Fruit fly (Drosophila melanogaster) whole organism, embryonic: ENCODE data around the gene CG31100.

ENCODE experiments used
- B-H1 ChIP-seq: fragments of 200-800 bp; sonication (Bioruptor generic); IDR thresholded peaks from 3 replicates; pipeline ENCODE4 v1.3.6; 2022; ENCODE audit warnings: missing biosample characterization, missing genetic modification characterization
- CG10274 ChIP-seq: fragments of 200-800 bp; sonication (Bioruptor generic); optimal IDR thresholded peaks from 3 replicates; lab custom pipeline; 2017; ENCODE audit warnings: missing biosample characterization, mild to moderate bottlenecking, missing genetic modification characterization
- CG10366 ChIP-seq: fragments of 200-800 bp; sonication (Bioruptor generic); IDR thresholded peaks from 2 replicates; pipeline ENCODE4 v1.3.6; 2022; ENCODE audit warnings: missing biosample characterization, missing genetic modification characterization
- CG10565 ChIP-seq: fragments of 200-800 bp; sonication (Bioruptor generic); optimal IDR thresholded peaks from 3 replicates; lab custom pipeline; 2016; ENCODE audit warnings: missing biosample characterization, mild to moderate bottlenecking, missing genetic modification characterization
- CG11085 ChIP-seq: fragments of 200-800 bp; sonication (Bioruptor generic); IDR thresholded peaks from 2 replicates; pipeline ENCODE4 v1.3.6; 2022; ENCODE audit warnings: missing biosample characterization, missing genetic modification characterization
- CG11456 ChIP-seq: fragments of 200-800 bp; sonication (Bioruptor generic); IDR thresholded peaks from 3 replicates; pipeline ENCODE4 v1.3.6; 2022; ENCODE audit warnings: missing biosample characterization, missing genetic modification characterization
- CG11560 ChIP-seq: fragments of 200-800 bp; sonication (Bioruptor generic); IDR thresholded peaks from 3 replicates; pipeline ENCODE4 v1.3.6; 2022; ENCODE audit warnings: missing biosample characterization, missing genetic modification characterization
- CG11695 ChIP-seq: fragments of 200-800 bp; sonication (Bioruptor generic); IDR thresholded peaks from 3 replicates; pipeline ENCODE4 v1.3.6; 2022; ENCODE audit warnings: missing biosample characterization, missing genetic modification characterization
- CG11723 ChIP-seq: fragments of 200-800 bp; sonication (Bioruptor generic); optimal IDR thresholded peaks from 2 replicates; lab custom pipeline; 2017; ENCODE audit warnings: missing biosample characterization, mild to moderate bottlenecking, missing genetic modification characterization
- CG12659 ChIP-seq: fragments of 200-800 bp; sonication (Bioruptor generic); optimal IDR thresholded peaks from 3 replicates; lab custom pipeline; 2017; ENCODE audit warnings: mild to moderate bottlenecking, missing biosample characterization, missing genetic modification reagents, missing genetic modification characterization
- CG13894 ChIP-seq: fragments of 200-800 bp; sonication (Bioruptor generic); optimal IDR thresholded peaks from 3 replicates; lab custom pipeline; 2018; ENCODE audit warnings: missing biosample characterization, mild to moderate bottlenecking, missing genetic modification characterization, moderate library complexity
- CG14667 ChIP-seq: fragments of 200-800 bp; sonication (Bioruptor generic); IDR thresholded peaks from 2 replicates; pipeline ENCODE4 v1.3.6; 2022; ENCODE audit warnings: missing biosample characterization, missing genetic modification characterization
- CG14710 ChIP-seq: fragments of 200-800 bp; sonication (Bioruptor generic); optimal IDR thresholded peaks from 3 replicates; lab custom pipeline; 2019; ENCODE audit warnings: missing biosample characterization, mild to moderate bottlenecking, missing genetic modification characterization, moderate library complexity
- CG15514 ChIP-seq: fragments of 200-800 bp; sonication (Bioruptor generic); optimal IDR thresholded peaks from 3 replicates; lab custom pipeline; 2017; ENCODE audit warnings: missing biosample characterization, missing genetic modification characterization, mild to moderate bottlenecking, moderate library complexity, missing genetic modification reagents
- CG17359 ChIP-seq: fragments of 200-800 bp; sonication (Bioruptor generic); optimal IDR thresholded peaks from 3 replicates; lab custom pipeline; 2018; ENCODE audit warnings: missing biosample characterization, mild to moderate bottlenecking, missing genetic modification characterization, moderate library complexity
- CG17912 ChIP-seq: fragments of 200-800 bp; sonication (Bioruptor generic); optimal IDR thresholded peaks from 2 replicates; lab custom pipeline; 2018; ENCODE audit warnings: missing biosample characterization, mild to moderate bottlenecking, missing genetic modification characterization
- CG2116 ChIP-seq: fragments of 200-800 bp; sonication (Bioruptor generic); optimal IDR thresholded peaks from 3 replicates; lab custom pipeline; 2018; ENCODE audit warnings: missing biosample characterization, mild to moderate bottlenecking, missing genetic modification characterization
- CG3847 ChIP-seq: fragments of 200-800 bp; sonication (Bioruptor generic); IDR thresholded peaks from 2 replicates; pipeline ENCODE4 v1.3.6; 2022; ENCODE audit warnings: missing biosample characterization, missing genetic modification characterization
- CG7839 ChIP-seq: fragments of 200-800 bp; sonication (Bioruptor generic); optimal IDR thresholded peaks from 3 replicates; lab custom pipeline; 2018; ENCODE audit warnings: missing biosample characterization, mild to moderate bottlenecking, missing genetic modification characterization, moderate library complexity
- CoRest ChIP-seq: fragments of 200-800 bp; sonication (Bioruptor generic); optimal IDR thresholded peaks from 3 replicates; lab custom pipeline; 2018; ENCODE audit warnings: missing biosample characterization, mild to moderate bottlenecking, missing genetic modification characterization, moderate library complexity
- Deaf1 ChIP-seq: fragments of 200-800 bp; optimal IDR thresholded peaks from 3 replicates; lab custom pipeline; 2019; ENCODE audit warnings: missing biosample characterization, mild to moderate bottlenecking, missing genetic modification characterization, moderate library complexity
- Dref ChIP-seq: fragments of 200-800 bp; sonication (Bioruptor generic); IDR thresholded peaks from 2 replicates; pipeline ENCODE4 v1.3.6; 2022; ENCODE audit warnings: missing biosample characterization, missing genetic modification characterization
- E2f2 ChIP-seq: fragments of 200-800 bp; sonication (Bioruptor generic); IDR thresholded peaks from 2 replicates; pipeline ENCODE4 v1.3.6; 2022; ENCODE audit warnings: missing biosample characterization, missing genetic modification characterization
- Fer1 ChIP-seq: fragments of 200-800 bp; sonication (Bioruptor generic); optimal IDR thresholded peaks from 2 replicates; lab custom pipeline; 2017; ENCODE audit warnings: missing biosample characterization, mild to moderate bottlenecking, missing genetic modification characterization
- HmgZ ChIP-seq: fragments of 200-800 bp; sonication (Bioruptor generic); optimal IDR thresholded peaks from 2 replicates; lab custom pipeline; 2018; ENCODE audit warnings: missing biosample characterization, mild to moderate bottlenecking, missing genetic modification characterization
- Hmx ChIP-seq: fragments of 200-800 bp; sonication (Bioruptor generic); optimal IDR thresholded peaks from 2 replicates; lab custom pipeline; 2016; ENCODE audit warnings: missing biosample characterization, missing genetic modification characterization
- Lpt ChIP-seq: fragments of >200 bp; optimal IDR thresholded peaks from 2 replicates; lab custom pipeline; 2018; ENCODE audit warnings: missing biosample characterization, missing genetic modification characterization
- MTF-1 ChIP-seq: fragments of 200-800 bp; sonication (Bioruptor generic); optimal IDR thresholded peaks from 2 replicates; lab custom pipeline; 2018; ENCODE audit warnings: missing biosample characterization, mild to moderate bottlenecking, missing genetic modification characterization, borderline replicate concordance
- Mes4 ChIP-seq: fragments of 200-800 bp; sonication (Bioruptor generic); optimal IDR thresholded peaks from 2 replicates; lab custom pipeline; 2016; ENCODE audit warnings: missing biosample characterization, missing genetic modification characterization
- NK7.1 ChIP-seq: fragments of 200-800 bp; sonication (Bioruptor generic); optimal IDR thresholded peaks from 3 replicates; lab custom pipeline; 2016; ENCODE audit warnings: missing biosample characterization, missing genetic modification characterization
- Nf-YC ChIP-seq: fragments of 200-800 bp; optimal IDR thresholded peaks from 3 replicates; lab custom pipeline; 2019; ENCODE audit warnings: missing biosample characterization, mild to moderate bottlenecking, missing genetic modification characterization, moderate library complexity
- Oli ChIP-seq: fragments of 200-800 bp; sonication (Bioruptor generic); optimal IDR thresholded peaks from 2 replicates; lab custom pipeline; 2018; ENCODE audit warnings: missing biosample characterization, mild to moderate bottlenecking, missing genetic modification characterization, moderate library complexity
- PHDP ChIP-seq: fragments of 200-800 bp; sonication (Bioruptor generic); optimal IDR thresholded peaks from 3 replicates; lab custom pipeline; 2018; ENCODE audit warnings: missing biosample characterization, mild to moderate bottlenecking, missing genetic modification characterization, moderate library complexity
- Sin3A ChIP-seq: fragments of >200 bp; optimal IDR thresholded peaks from 2 replicates; lab custom pipeline; 2018
- Spps ChIP-seq: fragments of 200-800 bp; sonication (Bioruptor generic); optimal IDR thresholded peaks from 2 replicates; lab custom pipeline; 2018; ENCODE audit warnings: missing biosample characterization, mild to moderate bottlenecking, missing genetic modification characterization
- Usf ChIP-seq: fragments of 200-800 bp; sonication (Bioruptor generic); optimal IDR thresholded peaks from 2 replicates; lab custom pipeline; 2017; ENCODE audit warnings: missing genotype, missing biosample characterization, missing genetic modification characterization
- al ChIP-seq: fragments of 200-800 bp; sonication (Bioruptor generic); IDR thresholded peaks from 2 replicates; pipeline ENCODE4 v1.3.6; 2022; ENCODE audit warnings: missing biosample characterization, missing genetic modification characterization
- ato ChIP-seq: fragments of 200-800 bp; sonication (Bioruptor generic); IDR thresholded peaks from 2 replicates; pipeline ENCODE4 v1.3.6; 2022; ENCODE audit warnings: missing biosample characterization, missing genetic modification characterization; ENCODE audit not compliant: partially characterized antibody
- bowl ChIP-seq: fragments of 200-800 bp; sonication (Bioruptor generic); IDR thresholded peaks from 2 replicates; pipeline ENCODE4 v1.3.6; 2022; ENCODE audit warnings: missing biosample characterization, missing genetic modification characterization
- ci ChIP-seq: fragments of 200-800 bp; sonication (Bioruptor generic); IDR thresholded peaks from 3 replicates; pipeline ENCODE4 v1.3.6; 2022; ENCODE audit warnings: missing biosample characterization, missing genetic modification characterization
- fd102C ChIP-seq: fragments of 200-800 bp; sonication (Bioruptor generic); optimal IDR thresholded peaks from 2 replicates; lab custom pipeline; 2018; ENCODE audit warnings: missing biosample characterization, mild to moderate bottlenecking, missing genetic modification characterization, moderate library complexity
- gem ChIP-seq: fragments of 200-800 bp; sonication (Bioruptor generic); optimal IDR thresholded peaks from 2 replicates; lab custom pipeline; 2019; ENCODE audit warnings: missing biosample characterization, mild to moderate bottlenecking, missing genetic modification characterization, moderate library complexity
- gfzf ChIP-seq: fragments of 200-800 bp; sonication (Bioruptor generic); optimal IDR thresholded peaks from 2 replicates; lab custom pipeline; 2016; ENCODE audit warnings: missing biosample characterization, mild to moderate bottlenecking, missing genetic modification characterization, moderate library complexity
- mam ChIP-seq: fragments of 200-800 bp; sonication (Bioruptor generic); optimal IDR thresholded peaks from 3 replicates; lab custom pipeline; 2016; ENCODE audit warnings: missing biosample characterization, missing genetic modification characterization
- p53 ChIP-seq: fragments of 200-800 bp; sonication (Bioruptor generic); optimal IDR thresholded peaks from 2 replicates; lab custom pipeline; 2016; ENCODE audit warnings: missing biosample characterization, missing genetic modification characterization
- prd ChIP-seq, 3 experiments: fragments of >200 bp in 2 of 3; fragments of 200-800 bp in 1 of 3; sonication (Bioruptor generic) in 1 of 3; optimal IDR thresholded peaks in 2 of 3; IDR thresholded peaks in 1 of 3; 2 replicates in 2 of 3; 3 replicates in 1 of 3; pipeline versions ENCODE4 v1.3.6 to Lab custom; 2017 to 2022; ENCODE audit warnings: missing biosample characterization in 1 of 3, missing genetic modification characterization in 1 of 3
- sna ChIP-seq: fragments of 200-800 bp; sonication (Bioruptor generic); IDR thresholded peaks from 2 replicates; pipeline ENCODE4 v1.3.6; 2022; ENCODE audit warnings: missing biosample characterization, missing genetic modification characterization; ENCODE audit not compliant: partially characterized antibody
- twi ChIP-seq: fragments of 200-800 bp; optimal IDR thresholded peaks from 2 replicates; lab custom pipeline; 2019; ENCODE audit warnings: missing biosample characterization, mild to moderate bottlenecking, missing genetic modification characterization, moderate library complexity
- usp ChIP-seq: fragments of >200 bp; optimal IDR thresholded peaks from 2 replicates; lab custom pipeline; 2017; ENCODE audit warnings: missing biosample characterization, missing genetic modification characterization
- wek ChIP-seq: fragments of 200-800 bp; sonication (Bioruptor generic); optimal IDR thresholded peaks from 3 replicates; lab custom pipeline; 2018; ENCODE audit warnings: missing biosample characterization, mild to moderate bottlenecking, missing genetic modification characterization, moderate library complexity

The CG31100 gene

DNA sequence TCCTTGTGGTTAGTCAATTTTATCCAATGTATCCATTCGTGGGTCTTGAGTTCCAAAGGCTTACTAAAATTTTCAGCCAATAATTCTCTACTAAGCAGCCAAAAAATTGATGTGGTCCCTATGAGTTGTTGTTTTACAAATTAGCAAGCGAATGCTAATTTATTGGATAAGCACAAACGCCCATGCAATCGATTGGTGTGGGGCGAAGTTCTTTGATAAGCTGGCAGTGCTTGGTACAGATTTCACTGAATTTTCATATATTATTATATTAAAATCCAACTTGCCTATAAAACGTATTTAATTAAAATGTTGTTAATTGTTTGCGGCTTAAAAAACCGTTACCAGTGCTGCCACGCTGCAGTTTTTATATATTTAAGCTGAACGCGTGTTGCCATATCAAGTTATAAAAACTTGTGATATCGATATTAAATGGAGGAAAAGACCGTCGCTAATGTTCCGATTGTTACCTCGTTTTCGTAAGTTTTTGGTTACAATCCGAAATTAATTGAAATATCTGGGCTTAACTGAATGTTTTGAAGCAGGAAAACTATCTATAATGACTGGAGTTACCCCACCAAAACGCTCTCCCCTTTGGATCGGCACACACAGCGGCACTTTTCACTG is at the start of gene CG31100, which contains the start of gene CG11980 (continued):
- no peak for TF ChIP-seq CG11695 (GFP tag; lab: Robert Waterston, UW)
- no peak for TF ChIP-seq al (GFP tag; lab: Robert Waterston, UW)
- TF ChIP-seq CG11560 (tag; lab: Robert Waterston, UW): no peak
- TF ChIP-seq Fer1 (GFP tag; lab: Kevin White, UChicago): peak; percentile 17
- TF ChIP-seq NK7.1: no peak
- no peak for TF ChIP-seq MTF-1 (GFP tag; lab: Kevin White, UChicago)
- no peak for TF ChIP-seq Usf (GFP tag; lab: Kevin White, UChicago)
- TF ChIP-seq CG2116 (GFP tag; lab: Kevin White, UChicago): peak; percentile 62
- TF ChIP-seq B-H1 (GFP tag; lab: Robert Waterston, UW): no peak
- peak; percentile 13 for TF ChIP-seq Sin3A (lab: Kevin White, UChicago)
- no peak for TF ChIP-seq mam (GFP tag; lab: Kevin White, UChicago)
- no peak for TF ChIP-seq p53 (GFP tag; lab: Kevin White, UChicago)
- no peak for TF ChIP-seq CG10274 (GFP tag; lab: Kevin White, UChicago)
- no peak for TF ChIP-seq CG7839 (tag; lab: Kevin White, UChicago)
- peak; percentile 61 for TF ChIP-seq CG12659 (GFP tag; lab: Kevin White, UChicago)
- peak; percentile 16 for TF ChIP-seq PHDP (tag; lab: Kevin White, UChicago)
- TF ChIP-seq bowl (GFP tag; lab: Robert Waterston, UW): no peak
- TF ChIP-seq CG17359: no peak
- TF ChIP-seq ato (GFP tag; lab: Robert Waterston, UW): 0 out of 2 replicates have a peak, but pooled peaks have one; percentile 39
- TF ChIP-seq Lpt (GFP tag; lab: Kevin White, UChicago): no peak
- no peak for TF ChIP-seq Nf-YC (tag; lab: Kevin White, UChicago)
- no peak for TF ChIP-seq CG11085
- no peak for TF ChIP-seq CG11723 (GFP tag; lab: Kevin White, UChicago)
- no peak for TF ChIP-seq ci (GFP tag; lab: Robert Waterston, UW)
- peak; percentile 84 for TF ChIP-seq Dref (GFP tag; lab: Robert Waterston, UW)
- no peak for TF ChIP-seq Spps (tag; lab: Kevin White, UChicago)
- TF ChIP-seq Oli (tag; lab: Kevin White, UChicago): no peak
- TF ChIP-seq sna (GFP tag; lab: Robert Waterston, UW): peak; percentile 59; the same call in 1 of the 2 replicates
- TF ChIP-seq HmgZ (tag; lab: Kevin White, UChicago): peak; percentile 56
- TF ChIP-seq Mes4 (GFP tag; lab: Kevin White, UChicago): no peak
- TF ChIP-seq CG17912 (GFP tag; lab: Kevin White, UChicago): no peak
- no peak for TF ChIP-seq fd102C (GFP tag; lab: Kevin White, UChicago)
- TF ChIP-seq CG13894 (tag; lab: Kevin White, UChicago): no peak
- peak; percentile 23 for TF ChIP-seq wek (GFP tag; lab: Kevin White, UChicago)
- no peak for TF ChIP-seq CG11456 (GFP tag; lab: Robert Waterston, UW)
- peak; percentile 74 for TF ChIP-seq E2f2 (GFP tag; lab: Robert Waterston, UW)
- peak; percentile 35 for TF ChIP-seq gfzf (GFP tag; lab: Kevin White, UChicago)
- TF ChIP-seq Deaf1: no peak
- TF ChIP-seq CG3847: peak; percentile 46
- TF ChIP-seq CG14667 (GFP tag; lab: Robert Waterston, UW): no peak
- TF ChIP-seq prd (optimal IDR thresholded peaks at IDR 0.05; lab: Kevin White, UChicago): no peak
- no peak for TF ChIP-seq prd (GFP tag; IDR thresholded peaks at IDR 0.05; lab: Robert Waterston, UW)
- no peak for TF ChIP-seq gem (tag; lab: Kevin White, UChicago)
- no peak for TF ChIP-seq Hmx (GFP tag; lab: Kevin White, UChicago)
- peak; percentile 53 for TF ChIP-seq CoRest
- TF ChIP-seq CG15514 (GFP tag; lab: Kevin White, UChicago): peak; percentile 58
- no peak for TF ChIP-seq usp (GFP tag; lab: Kevin White, UChicago)
- no peak for TF ChIP-seq CG10565 (GFP tag; lab: Kevin White, UChicago)
- peak; percentile 79 for TF ChIP-seq CG14710
- TF ChIP-seq twi: no peak
- TF ChIP-seq CG10366 (GFP tag; lab: Robert Waterston, UW): no peak
